Worm (Caenorhabditis elegans) whole organism, L4 larva: ENCODE data around the gene ZK180.7.

Source experiments
- F26F4.8 ChIP-seq: fragments of 200-800 bp; sonication (Bioruptor generic); conservative IDR thresholded peaks from 2 replicates; pipeline ENCODE4 v1.3.6; 2022; ENCODE audit warnings: missing genetic modification characterization, missing compliant biosample characterization
- F37D6.2 ChIP-seq: sonication (generic microtip); optimal IDR thresholded peaks from 2 replicates; lab custom pipeline; 2016; ENCODE audit warnings: mild to moderate bottlenecking, missing genetic modification characterization, missing compliant biosample characterization
- R02D3.7 ChIP-seq: fragments of 150-350 bp; sonication (generic microtip); optimal IDR thresholded peaks from 3 replicates; lab custom pipeline; 2014; ENCODE audit warnings: missing biosample characterization, missing genetic modification characterization
- T26A8.4 ChIP-seq: fragments of 200-800 bp; sonication (Bioruptor generic); IDR thresholded peaks from 2 replicates; pipeline ENCODE4 v1.3.6; 2022; ENCODE audit warnings: missing genetic modification characterization, missing compliant biosample characterization
- Y48G9A.11 ChIP-seq: fragments of 200-800 bp; sonication (Bioruptor generic); IDR thresholded peaks from 2 replicates; pipeline ENCODE4 v1.3.6; 2022; ENCODE audit warnings: missing genetic modification reagents, missing genetic modification characterization, missing compliant biosample characterization
- ZK546.5 ChIP-seq, 2 experiments: sonication (generic microtip); optimal IDR thresholded peaks; 2 replicates each; lab custom pipeline; 2017; ENCODE audit warnings: missing biosample characterization in 2 of 2, missing genetic modification characterization in 2 of 2
- aha-1 ChIP-seq: fragments of 150-350 bp; peaks from one replicate; lab custom pipeline; 2014; ENCODE audit warnings: missing biosample characterization, missing genetic modification characterization
- ceh-44 ChIP-seq: fragments of 200-800 bp; sonication (Bioruptor generic); IDR thresholded peaks from 2 replicates; pipeline ENCODE4 v1.3.6; 2022; ENCODE audit warnings: missing genetic modification reagents, missing genetic modification characterization, missing compliant biosample characterization
- ces-1 ChIP-seq: fragments of 150-350 bp; sonication (generic microtip); optimal IDR thresholded peaks from 4 replicates; lab custom pipeline; 2014; ENCODE audit warnings: missing biosample characterization, missing genetic modification reagents, missing genetic modification characterization
- daf-12 ChIP-seq: fragments of 150-350 bp; optimal IDR thresholded peaks from 2 replicates; lab custom pipeline; 2014; ENCODE audit warnings: missing biosample characterization, missing genetic modification reagents, missing genetic modification characterization
- daf-19 ChIP-seq: fragments of 200-800 bp; sonication (Bioruptor generic); conservative IDR thresholded peaks from 2 replicates; pipeline ENCODE4 v1.3.6; 2022; ENCODE audit warnings: missing genetic modification characterization, missing compliant biosample characterization
- daf-8 ChIP-seq: fragments of 200-800 bp; sonication (Bioruptor generic); IDR thresholded peaks from 2 replicates; pipeline ENCODE4 v1.3.6; 2022; ENCODE audit warnings: missing genetic modification characterization, missing compliant biosample characterization
- dmd-6 ChIP-seq: fragments of 200-800 bp; sonication (Bioruptor generic); IDR thresholded peaks from 2 replicates; pipeline ENCODE4 v1.3.6; 2022; ENCODE audit warnings: missing genetic modification reagents, missing genetic modification characterization, missing compliant biosample characterization
- dve-1 ChIP-seq: sonication (generic microtip); optimal IDR thresholded peaks from 2 replicates; lab custom pipeline; 2017; ENCODE audit warnings: antibody characterized with exemption, mild to moderate bottlenecking, missing genetic modification characterization, missing compliant biosample characterization; ENCODE audit not compliant: insufficient read depth
- egl-43 ChIP-seq: fragments of 200-800 bp; sonication (Bioruptor generic); IDR thresholded peaks from 2 replicates; pipeline ENCODE4 v1.3.6; 2022; ENCODE audit warnings: missing genetic modification reagents, missing genetic modification characterization, missing compliant biosample characterization
- hlh-11 ChIP-seq: fragments of 200-800 bp; sonication (Bioruptor generic); optimal IDR thresholded peaks from 2 replicates; lab custom pipeline; 2018; ENCODE audit warnings: mild to moderate bottlenecking, missing genetic modification characterization, missing compliant biosample characterization
- hlh-30 ChIP-seq: sonication (generic microtip); optimal IDR thresholded peaks from 2 replicates; lab custom pipeline; 2017; ENCODE audit warnings: antibody characterized with exemption, mild to moderate bottlenecking, missing genetic modification characterization, missing compliant biosample characterization; ENCODE audit not compliant: insufficient read depth
- hmg-1.1 ChIP-seq: fragments of 200-800 bp; sonication (Bioruptor generic); IDR thresholded peaks from 2 replicates; pipeline ENCODE4 v1.3.6; 2022; ENCODE audit warnings: missing genetic modification reagents, missing genetic modification characterization, missing compliant biosample characterization
- lim-7 ChIP-seq: fragments of 200-800 bp; sonication (Bioruptor generic); IDR thresholded peaks from 2 replicates; pipeline ENCODE4 v1.3.6; 2022; ENCODE audit warnings: missing genetic modification characterization, missing compliant biosample characterization
- lin-13 ChIP-seq: fragments of 150-350 bp; optimal IDR thresholded peaks from 2 replicates; lab custom pipeline; 2014; ENCODE audit warnings: missing biosample characterization, missing genetic modification reagents, missing genetic modification characterization
- lin-38 ChIP-seq: fragments of 200-800 bp; sonication (Bioruptor generic); IDR thresholded peaks from 2 replicates; pipeline ENCODE4 v1.3.6; 2022; ENCODE audit warnings: missing genetic modification reagents, missing genetic modification characterization, missing compliant biosample characterization
- lin-39 ChIP-seq: fragments of 150-350 bp; optimal IDR thresholded peaks from 2 replicates; lab custom pipeline; 2014; ENCODE audit warnings: missing biosample characterization, missing genetic modification reagents, missing genetic modification characterization
- lsy-2 ChIP-seq, 2 experiments: fragments of 150-350 bp in 1 of 2; sonication (generic microtip) in 1 of 2; optimal IDR thresholded peaks; 2 replicates each; lab custom pipeline; 2014 to 2017; ENCODE audit warnings: missing biosample characterization in 2 of 2, missing genetic modification characterization in 2 of 2
- mdt-29 ChIP-seq: fragments of 200-800 bp; sonication (Bioruptor generic); IDR thresholded peaks from 2 replicates; pipeline ENCODE4 v1.3.6; 2022; ENCODE audit warnings: missing genetic modification reagents, missing genetic modification characterization, missing compliant biosample characterization
- mep-1 ChIP-seq: fragments of 150-350 bp; sonication (generic microtip); optimal IDR thresholded peaks from 3 replicates; lab custom pipeline; 2014; ENCODE audit warnings: missing biosample characterization, missing genetic modification characterization
- mxl-2 ChIP-seq: fragments of 200-800 bp; sonication (Bioruptor generic); conservative IDR thresholded peaks from 2 replicates; pipeline ENCODE4 v1.3.6; 2022; ENCODE audit warnings: missing genetic modification reagents, missing genetic modification characterization, missing compliant biosample characterization
- mxl-3 ChIP-seq: fragments of 200-800 bp; sonication (Bioruptor generic); optimal IDR thresholded peaks from 2 replicates; lab custom pipeline; 2018; ENCODE audit warnings: mild to moderate bottlenecking, missing genetic modification characterization, missing compliant biosample characterization
- nhr-42 ChIP-seq: fragments of 200-800 bp; sonication (Bioruptor generic); IDR thresholded peaks from 2 replicates; pipeline ENCODE4 v1.3.6; 2022; ENCODE audit warnings: missing genetic modification characterization, missing compliant biosample characterization
- saeg-2 ChIP-seq: fragments of 200-800 bp; sonication (Bioruptor generic); IDR thresholded peaks from 2 replicates; pipeline ENCODE4 v1.3.6; 2022; ENCODE audit warnings: missing genetic modification reagents, missing genetic modification characterization, missing compliant biosample characterization
- tra-1 ChIP-seq: fragments of 200-800 bp; sonication (Bioruptor generic); IDR thresholded peaks from 2 replicates; pipeline ENCODE4 v1.3.6; 2022; ENCODE audit warnings: missing genetic modification reagents, missing genetic modification characterization, missing compliant biosample characterization
- unc-62 ChIP-seq, 3 experiments: fragments of 150-350 bp in 1 of 3; sonication (generic microtip); optimal IDR thresholded peaks in 2 of 3; peaks in 1 of 3; 1 replicate in 1 of 3; 2 replicates in 2 of 3; lab custom pipeline; 2014 to 2017; ENCODE audit warnings: missing biosample characterization in 3 of 3, missing genetic modification characterization in 3 of 3, missing genetic modification reagents in 3 of 3, missing genotype in 1 of 3
- zfp-2 ChIP-seq: sonication (generic microtip); optimal IDR thresholded peaks from 2 replicates; lab custom pipeline; 2016; ENCODE audit warnings: mild to moderate bottlenecking, missing genetic modification characterization, missing compliant biosample characterization
- zfp-3 ChIP-seq: fragments of 200-800 bp; sonication (Bioruptor generic); conservative IDR thresholded peaks from 2 replicates; pipeline ENCODE4 v1.3.6; 2022; ENCODE audit warnings: missing genetic modification reagents, missing genetic modification characterization, missing compliant biosample characterization
- ztf-11 ChIP-seq: fragments of 150-350 bp; optimal IDR thresholded peaks from 2 replicates; lab custom pipeline; 2014; ENCODE audit warnings: missing biosample characterization, missing genetic modification characterization
- ztf-7 ChIP-seq: fragments of 150-350 bp; optimal IDR thresholded peaks from 2 replicates; lab custom pipeline; 2014; ENCODE audit warnings: missing biosample characterization, missing genetic modification characterization

The ZK180.7 gene

ce11 chrIV:4454330-4455173 lies 35.8 kb upstream of the ZK180.7 start, which contains the start of gene R08C7.11 (continued):
- TF ChIP-seq mxl-2 (GFP tag; lab: Robert Waterston, UW) (no peak), daf-8 (GFP tag; lab: Robert Waterston, UW) (no peak), lin-13 (GFP tag; lab: Kevin White, UChicago) (no peak), hmg-1.1 (0 out of 2 replicates have a peak, but pooled peaks have one; percentile 5), tra-1 (GFP tag; lab: Robert Waterston, UW) (no peak), zfp-2 (tag; lab: Kevin White, UChicago) (no peak), ces-1 (GFP tag; lab: Kevin White, UChicago) (no peak), egl-43 (GFP tag; lab: Robert Waterston, UW) (no peak), hlh-30 (tag; lab: Kevin White, UChicago) (peak; percentile 6), lsy-2 (tag; optimal IDR thresholded peaks at IDR 0.05; lab: Kevin White, UChicago) (peak in 1 of 2 experiments; percentile 17), lin-38 (GFP tag; lab: Robert Waterston, UW) (no peak), hlh-11 (tag; lab: Kevin White, UChicago) (peak; percentile 33), lim-7 (GFP tag; lab: Robert Waterston, UW) (no peak), dve-1 (tag; lab: Kevin White, UChicago) (peak; percentile 21), daf-19 (GFP tag; lab: Robert Waterston, UW) (no peak), saeg-2 (no peak), nhr-42 (no peak)

- TF ChIP-seq dmd-6 = no peak
- TF ChIP-seq F37D6.2 (tag; lab: Kevin White, UChicago) = no peak
- peak in 1 of 2 experiments; percentile 98 for TF ChIP-seq unc-62 (GFP tag; optimal IDR thresholded peaks at IDR 0.05 in 1 of 2; lab: Kevin White, UChicago)
- TF ChIP-seq unc-62 (tag; optimal IDR thresholded peaks at IDR 0.05; lab: Kevin White, UChicago) = no peak
- TF ChIP-seq lin-39 (tag; lab: Kevin White, UChicago) = no peak
- TF ChIP-seq mep-1 (tag; lab: Kevin White, UChicago) = no peak
These were observed 33.7 kb upstream of the ZK180.7 start for ce11 chrIV:4456658-4457057.

- 0 out of 2 replicates have a peak, but pooled peaks have one; percentile 4 for TF ChIP-seq Y48G9A.11
- no peak for TF ChIP-seq lin-38 (GFP tag; lab: Robert Waterston, UW)
- TF ChIP-seq ZK546.5 (tag; optimal IDR thresholded peaks at IDR 0.05; lab: Kevin White, UChicago) = no peak
These were observed 31.0 kb upstream of the ZK180.7 start for ce11 chrIV:4459342-4459741.

- no peak for TF ChIP-seq ceh-44 (GFP tag; lab: Robert Waterston, UW)
- TF ChIP-seq hlh-30 (tag; lab: Kevin White, UChicago) = peak; percentile 38
These were observed 27.2 kb upstream of the ZK180.7 start, which contains the start of gene M01H9.2 for ce11 chrIV:4463132-4463531. TSS of gene M01H9.2 (minus strand) at chrIV:4463232.

- TF ChIP-seq F26F4.8 (GFP tag; lab: Robert Waterston, UW) = no peak
- TF ChIP-seq daf-8 (GFP tag; lab: Robert Waterston, UW) = no peak
- no peak for TF ChIP-seq ztf-11 (tag; lab: Kevin White, UChicago)
- no peak for TF ChIP-seq hmg-1.1
- TF ChIP-seq aha-1 = no peak
- no peak for TF ChIP-seq hlh-30 (tag; lab: Kevin White, UChicago)
- no peak for TF ChIP-seq zfp-3
- no peak for TF ChIP-seq ztf-7
- no peak for TF ChIP-seq mdt-29 (GFP tag; lab: Robert Waterston, UW)
- TF ChIP-seq mxl-3 (GFP tag; lab: Kevin White, UChicago) = no peak
- no peak for TF ChIP-seq T26A8.4 (GFP tag; lab: Robert Waterston, UW)
- no peak for TF ChIP-seq mep-1 (tag; lab: Kevin White, UChicago)
- TF ChIP-seq R02D3.7 (tag; lab: Kevin White, UChicago) = no peak
- no peak for TF ChIP-seq daf-12 (tag; lab: Kevin White, UChicago)
These were observed 25.2 kb upstream of the ZK180.7 start, which contains the start of gene M01H9.5 for ce11 chrIV:4465184-4465583. TSS of gene M01H9.5 (plus strand) at chrIV:4465484.
